Worm (Caenorhabditis elegans): Measurements from ENCODE around the gene Y22D7AR.6.

DNA sequence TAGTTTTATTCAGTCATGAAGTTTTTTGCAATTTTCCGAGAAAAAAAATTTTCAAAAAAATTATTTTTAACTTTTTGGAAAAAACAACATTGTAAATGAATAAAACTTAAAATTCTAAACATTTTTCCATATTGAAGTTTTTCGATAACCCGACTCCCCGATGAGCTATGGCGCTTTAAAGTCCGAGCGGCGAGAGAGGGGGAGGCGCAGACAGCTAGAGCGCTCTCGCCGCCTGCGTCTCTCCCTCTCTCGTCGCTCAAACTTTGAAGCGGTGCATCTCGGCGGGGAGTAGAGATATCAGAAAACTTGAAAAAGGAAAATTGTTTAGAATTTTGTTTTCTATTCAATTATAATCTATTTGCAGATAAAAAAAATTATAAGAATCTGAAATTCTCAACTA, 38.2 kb downstream of the Y22D7AR.6 start:
- TF ChIP-seq ztf-23 (GFP tag; IDR thresholded peaks at IDR 0.05), result no peak
- no peak for TF ChIP-seq ztf-29 (GFP tag; IDR thresholded peaks at IDR 0.05)
- no peak for TF ChIP-seq med-1 (GFP tag; optimal IDR thresholded peaks at IDR 0.05; ENCODE audit: insufficient read depth)
- no peak for TF ChIP-seq T22C8.4 (GFP tag; IDR thresholded peaks at IDR 0.05)
- TF ChIP-seq flt-1 (GFP tag; IDR thresholded peaks at IDR 0.05), result no peak
- no peak for TF ChIP-seq cog-1 (tag; optimal IDR thresholded peaks at IDR 0.05)
- TF ChIP-seq klf-2 (GFP tag; conservative IDR thresholded peaks at IDR 0.05), result no peak
